Worm (Caenorhabditis elegans): Measurements from ENCODE around the gene dmd-10.

The dmd-10 gene

DNA sequence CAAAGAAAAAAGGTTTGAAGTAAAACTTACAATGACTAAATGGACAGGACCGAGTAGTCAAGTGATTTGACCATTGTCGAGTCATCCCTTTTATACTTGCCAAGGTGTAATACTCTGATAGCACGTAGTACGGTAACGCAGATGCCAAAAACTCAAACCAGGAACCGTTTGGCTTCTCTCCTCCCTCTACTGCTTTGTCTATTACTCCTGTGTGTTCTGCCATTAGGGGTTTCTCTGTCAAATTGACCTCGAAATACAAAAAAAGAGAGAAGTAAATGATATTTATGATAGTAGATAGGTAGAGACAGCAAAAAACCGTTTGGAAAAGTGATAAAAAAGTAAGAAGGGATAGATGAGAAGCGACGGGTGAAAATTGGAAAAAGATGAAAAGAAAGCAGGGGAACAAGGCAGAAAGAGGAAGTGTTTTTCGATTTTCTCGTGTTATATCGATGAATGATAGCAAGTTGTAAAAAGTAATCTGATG lies 34.2 kb downstream of the dmd-10 start, which contains the start of the genes col-159 and col-160:
Gene col-159 (minus strand): TSS at position 51 of the 484 bp plus-strand sequence.
Gene col-160 (minus strand): TSS at position 63 of the 484 bp plus-strand sequence.
- peak; percentile 71 for TF ChIP-seq somi-1 (GFP tag; optimal IDR thresholded peaks at IDR 0.05)
- no peak for TF ChIP-seq ztf-25 (GFP tag; IDR thresholded peaks at IDR 0.05)
- peak; percentile 75 for TF ChIP-seq ztf-26 (tag; optimal IDR thresholded peaks at IDR 0.05)
- peak; percentile 58 for TF ChIP-seq lin-40 (tag; optimal IDR thresholded peaks at IDR 0.05)
- TF ChIP-seq sea-2 (GFP tag; IDR thresholded peaks at IDR 0.05) = no peak
- TF ChIP-seq sdz-38 (tag; optimal IDR thresholded peaks at IDR 0.05) = no peak
- TF ChIP-seq ztf-3 (GFP tag; optimal IDR thresholded peaks at IDR 0.05) = no peak
- TF ChIP-seq snpc-3.4 (tag; optimal IDR thresholded peaks at IDR 0.05) = no peak

DNA sequence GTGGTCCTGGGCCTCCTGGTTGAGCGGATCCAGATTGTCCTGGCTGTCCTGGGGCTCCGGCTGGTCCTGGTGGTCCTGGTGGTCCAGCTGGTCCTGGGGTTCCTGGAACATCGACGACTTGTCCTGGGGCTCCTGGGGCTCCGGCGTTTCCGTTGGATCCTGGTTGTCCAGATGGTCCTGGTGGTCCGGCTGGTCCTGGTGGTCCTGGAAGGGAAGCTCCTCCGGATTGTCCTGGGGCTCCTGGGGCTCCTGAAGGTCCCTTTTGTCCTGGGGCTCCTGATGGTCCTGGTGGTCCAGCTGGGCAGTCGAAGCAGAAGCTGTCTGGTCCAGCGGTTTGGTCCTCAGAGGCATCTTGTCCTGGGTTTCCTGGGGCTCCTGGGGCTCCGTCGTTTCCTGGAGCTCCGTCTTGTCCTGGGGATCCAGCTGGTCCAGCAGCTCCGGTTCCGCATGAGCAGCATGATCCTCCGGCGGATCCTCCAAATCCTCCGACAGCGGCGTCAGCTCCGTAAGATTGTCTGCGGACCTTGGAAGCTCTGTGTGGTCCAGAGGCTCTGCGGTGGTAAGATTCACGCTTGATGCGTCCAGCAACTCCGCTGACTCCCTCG lies 35.1 kb downstream of the dmd-10 start:
- 0 out of 2 replicates have a peak, but pooled peaks have one; percentile 52 for TF ChIP-seq lin-26 (GFP tag; IDR thresholded peaks at IDR 0.05)
- peak; percentile 92 for TF ChIP-seq egrh-3 (GFP tag; IDR thresholded peaks at IDR 0.05)

DNA sequence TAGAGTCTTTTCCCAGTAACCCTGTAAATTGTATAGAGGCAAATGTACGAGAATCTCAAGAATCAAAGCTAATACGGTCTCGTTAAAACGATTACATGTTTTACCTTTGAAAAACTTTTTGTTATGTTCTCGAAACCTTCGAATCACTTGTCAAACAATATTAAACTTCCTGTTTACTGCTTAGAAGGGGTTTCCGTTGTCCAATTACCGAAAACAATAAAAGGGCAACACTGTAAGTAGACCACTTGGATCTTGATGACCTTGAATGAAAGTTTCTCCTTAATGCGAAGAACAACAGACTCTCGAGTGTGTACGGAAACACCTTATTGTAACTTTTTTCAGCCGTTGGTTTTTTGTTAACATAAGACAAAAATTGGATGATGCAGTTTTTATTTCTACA lies 35.8 kb downstream of the dmd-10 start:
- TF ChIP-seq rec-8 (tag; optimal IDR thresholded peaks at IDR 0.05) (no peak), ceh-27 (GFP tag; optimal IDR thresholded peaks at IDR 0.05) (peak; percentile 34), lin-40 (tag; optimal IDR thresholded peaks at IDR 0.05) (peak; percentile 0)

ce11 chrV:13198449-13199067 lies 37.8 kb downstream of the dmd-10 start:
- TF ChIP-seq egrh-3 (GFP tag; IDR thresholded peaks at IDR 0.05) = peak; percentile 93
- TF ChIP-seq zfh-2 (GFP tag; conservative IDR thresholded peaks at IDR 0.05) = peak; percentile 56; the same call in 1 of the 2 replicates

ce11 chrV:13197823-13198222 lies 38.6 kb downstream of the dmd-10 start, which contains the start of gene F57B1.9:
TSS of gene F57B1.9 (minus strand) at chrV:13197923.
- TF ChIP-seq F33H1.4 (GFP tag; IDR thresholded peaks at IDR 0.05) = no peak
- TF ChIP-seq rpc-1 (optimal IDR thresholded peaks at IDR 0.05) = no peak
- no peak for TF ChIP-seq rpc-1 (tag; optimal IDR thresholded peaks at IDR 0.05)
- no peak for TF ChIP-seq F39B2.1 (GFP tag; IDR thresholded peaks at IDR 0.05)
- TF ChIP-seq snpc-1.3 (tag; optimal IDR thresholded peaks at IDR 0.05; ENCODE audit: insufficient read depth) = no peak
- no peak for TF ChIP-seq F57A8.1 (GFP tag; optimal IDR thresholded peaks at IDR 0.05)
- no peak for TF ChIP-seq rec-8 (tag; optimal IDR thresholded peaks at IDR 0.05)
- TF ChIP-seq attf-5 (GFP tag; optimal IDR thresholded peaks at IDR 0.05) = no peak
- no peak for TF ChIP-seq aptf-3 (GFP tag; IDR thresholded peaks at IDR 0.05)
- TF ChIP-seq fkh-3 (tag; optimal IDR thresholded peaks at IDR 0.05) = no peak
- no peak for TF ChIP-seq akir-1 (GFP tag; optimal IDR thresholded peaks at IDR 0.05)
- TF ChIP-seq bed-2 (GFP tag; IDR thresholded peaks at IDR 0.05) = no peak
- TF ChIP-seq repo-1 (tag; optimal IDR thresholded peaks at IDR 0.05) = no peak
- no peak for TF ChIP-seq F22D6.2 (tag; optimal IDR thresholded peaks at IDR 0.05)
- no peak for TF ChIP-seq egrh-3 (GFP tag; IDR thresholded peaks at IDR 0.05)
- no peak for TF ChIP-seq lin-54 (GFP tag; optimal IDR thresholded peaks at IDR 0.05)
- TF ChIP-seq lir-1 (GFP tag; conservative IDR thresholded peaks at IDR 0.05) = no peak

DNA sequence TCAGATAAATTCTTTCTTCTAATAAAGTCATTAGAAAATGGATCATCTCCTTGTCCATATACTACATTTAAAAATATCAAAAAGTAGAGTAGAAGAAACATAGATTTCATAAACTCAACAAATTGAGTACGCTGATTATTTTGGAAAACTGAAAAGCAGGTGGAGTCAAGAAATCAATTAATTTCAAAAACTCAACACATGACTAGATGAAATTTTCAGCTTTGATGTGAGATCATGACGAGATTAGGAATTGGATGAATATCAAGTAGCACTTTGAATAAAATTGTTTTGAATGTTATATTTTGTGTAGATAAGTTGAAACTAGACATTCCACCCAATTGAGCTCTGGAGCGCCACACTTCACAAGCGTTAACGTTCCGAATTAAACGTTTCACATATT lies 40.9 kb downstream of the dmd-10 start, which contains the start of gene F57B1.1:
Gene F57B1.1 (minus strand): TSS at position 101 of the 400 bp plus-strand sequence.
- TF ChIP-seq egrh-3 (GFP tag; IDR thresholded peaks at IDR 0.05) (no peak), hmg-1.2 (GFP tag; IDR thresholded peaks at IDR 0.05) (no peak), sptf-2 (GFP tag; optimal IDR thresholded peaks at IDR 0.05) (no peak), Y79H2A.3 (GFP tag; conservative IDR thresholded peaks at IDR 0.05) (no peak), gei-17 (GFP tag; optimal IDR thresholded peaks at IDR 0.05) (no peak), F33H1.4 (GFP tag; IDR thresholded peaks at IDR 0.05) (no peak), hmg-20 (GFP tag; IDR thresholded peaks at IDR 0.05) (no peak), aptf-2 (GFP tag; conservative IDR thresholded peaks at IDR 0.05) (no peak), ceh-100 (GFP tag; IDR thresholded peaks at IDR 0.05) (no peak), nfya-2 (GFP tag; IDR thresholded peaks at IDR 0.05) (no peak), bed-2 (GFP tag; IDR thresholded peaks at IDR 0.05) (no peak)
